Worm (Caenorhabditis elegans) whole organism, L3 larva: ENCODE results near the gene K02E10.6.

Source experiments
- R02D3.7 ChIP-seq: fragments of 150-350 bp; optimal IDR thresholded peaks from 2 replicates; lab custom pipeline; 2014; ENCODE audit warnings: missing biosample characterization, missing genetic modification characterization
- aly-2 ChIP-seq: fragments of 150-350 bp; optimal IDR thresholded peaks from 2 replicates; lab custom pipeline; 2014; ENCODE audit warnings: missing biosample characterization, missing genetic modification characterization
- ceh-16 ChIP-seq: sonication (generic microtip); optimal IDR thresholded peaks from 2 replicates; lab custom pipeline; 2017; ENCODE audit warnings: missing biosample characterization, missing genetic modification characterization
- ceh-82 ChIP-seq: fragments of 150-350 bp; optimal IDR thresholded peaks from 2 replicates; lab custom pipeline; 2014; ENCODE audit warnings: missing biosample characterization, missing genetic modification characterization
- ceh-9 ChIP-seq: sonication (generic microtip); optimal IDR thresholded peaks from 2 replicates; lab custom pipeline; 2018; ENCODE audit warnings: missing biosample characterization, missing genetic modification characterization
- daf-12 ChIP-seq: fragments of 150-350 bp; optimal IDR thresholded peaks from 2 replicates; lab custom pipeline; 2014; ENCODE audit warnings: missing biosample characterization, missing genetic modification reagents, missing genetic modification characterization
- elt-1 ChIP-seq: fragments of 150-350 bp; optimal IDR thresholded peaks from 2 replicates; lab custom pipeline; 2014; ENCODE audit warnings: missing biosample characterization, missing genetic modification characterization
- elt-2 ChIP-seq: sonication (generic microtip); optimal IDR thresholded peaks from 2 replicates; lab custom pipeline; 2016; ENCODE audit warnings: missing genetic modification reagents, mild to moderate bottlenecking, missing genetic modification characterization, missing compliant biosample characterization
- elt-3 ChIP-seq, 3 experiments: fragments of 150-350 bp in 1 of 3; sonication (generic microtip) in 2 of 3; optimal IDR thresholded peaks; 2 replicates in 2 of 3; 4 replicates in 1 of 3; lab custom pipeline; 2014 to 2017; ENCODE audit warnings: missing biosample characterization in 3 of 3, missing genetic modification characterization in 3 of 3
- eor-1 ChIP-seq, 2 experiments: fragments of 150-350 bp; optimal IDR thresholded peaks; 2 replicates each; lab custom pipeline; 2014 to 2018; ENCODE audit warnings: missing biosample characterization in 2 of 2, missing genetic modification characterization in 2 of 2
- fkh-10 ChIP-seq: sonication (generic microtip); optimal IDR thresholded peaks from 2 replicates; lab custom pipeline; 2017; ENCODE audit warnings: missing biosample characterization, missing genetic modification reagents, missing genetic modification characterization
- lin-15B ChIP-seq: fragments of 150-350 bp; optimal IDR thresholded peaks from 2 replicates; lab custom pipeline; 2014; ENCODE audit warnings: missing biosample characterization, missing genetic modification characterization
- lin-39 ChIP-seq: fragments of 150-350 bp; optimal IDR thresholded peaks from 2 replicates; lab custom pipeline; 2018; ENCODE audit warnings: missing biosample characterization, missing genetic modification reagents, missing genetic modification characterization
- lsy-12 ChIP-seq: sonication (generic microtip); optimal IDR thresholded peaks from 2 replicates; lab custom pipeline; 2016; ENCODE audit warnings: mild to moderate bottlenecking, missing genetic modification characterization, missing compliant biosample characterization
- mdl-1 ChIP-seq: fragments of 150-350 bp; optimal IDR thresholded peaks from 2 replicates; lab custom pipeline; 2014; ENCODE audit warnings: missing biosample characterization, missing genetic modification characterization
- mml-1 ChIP-seq: fragments of 150-350 bp; sonication (generic microtip); optimal IDR thresholded peaks from 3 replicates; lab custom pipeline; 2014; ENCODE audit warnings: missing biosample characterization, missing genetic modification characterization
- nhr-11 ChIP-seq: fragments of 150-350 bp; optimal IDR thresholded peaks from 2 replicates; lab custom pipeline; 2014; ENCODE audit warnings: missing biosample characterization, missing genetic modification characterization
- nhr-12 ChIP-seq: fragments of 150-350 bp; optimal IDR thresholded peaks from 2 replicates; lab custom pipeline; 2014; ENCODE audit warnings: missing biosample characterization, missing genetic modification characterization
- nhr-23 ChIP-seq: fragments of 150-350 bp; optimal IDR thresholded peaks from 2 replicates; lab custom pipeline; 2014; ENCODE audit warnings: missing biosample characterization, missing genetic modification reagents, missing genetic modification characterization
- nhr-25 ChIP-seq: sonication (generic microtip); optimal IDR thresholded peaks from 2 replicates; lab custom pipeline; 2017; ENCODE audit warnings: missing biosample characterization, missing genetic modification characterization
- nhr-28 ChIP-seq: fragments of 150-350 bp; optimal IDR thresholded peaks from 2 replicates; lab custom pipeline; 2014; ENCODE audit warnings: missing biosample characterization, missing genetic modification characterization
- nhr-67 ChIP-seq: fragments of 150-350 bp; optimal IDR thresholded peaks from 2 replicates; lab custom pipeline; 2014; ENCODE audit warnings: missing biosample characterization, missing genetic modification characterization
- nhr-76 ChIP-seq: fragments of 150-350 bp; sonication (generic microtip); optimal IDR thresholded peaks from 5 replicates; lab custom pipeline; 2014; ENCODE audit warnings: missing biosample characterization, missing genetic modification characterization
- pha-4 ChIP-seq: fragments of 150-350 bp; optimal IDR thresholded peaks from 2 replicates; lab custom pipeline; 2014; ENCODE audit warnings: missing biosample characterization, missing genetic modification reagents, missing genetic modification characterization
- pqm-1 ChIP-seq: fragments of 150-350 bp; optimal IDR thresholded peaks from 2 replicates; lab custom pipeline; 2017; ENCODE audit warnings: missing biosample characterization, missing genetic modification characterization, inconsistent platforms
- sea-2 ChIP-seq: fragments of 150-350 bp; sonication (generic microtip); optimal IDR thresholded peaks from 4 replicates; lab custom pipeline; 2014; ENCODE audit warnings: missing biosample characterization, missing genetic modification reagents, missing genetic modification characterization
- skn-1 ChIP-seq: fragments of 150-350 bp; optimal IDR thresholded peaks from 2 replicates; lab custom pipeline; 2014; ENCODE audit warnings: missing biosample characterization, missing genetic modification characterization
- snpc-4 ChIP-seq: fragments of 150-350 bp; optimal IDR thresholded peaks from 2 replicates; lab custom pipeline; 2014; ENCODE audit warnings: missing biosample characterization, missing genetic modification characterization
- tbx-2 ChIP-seq: sonication (generic microtip); optimal IDR thresholded peaks from 2 replicates; lab custom pipeline; 2016; ENCODE audit warnings: mild to moderate bottlenecking, missing genetic modification characterization, missing compliant biosample characterization
- unc-62 ChIP-seq: fragments of 150-350 bp; sonication (generic microtip); optimal IDR thresholded peaks from 4 replicates; lab custom pipeline; 2014; ENCODE audit warnings: missing biosample characterization, missing genetic modification reagents, missing genetic modification characterization
- zag-1 ChIP-seq: fragments of 150-350 bp; optimal IDR thresholded peaks from 2 replicates; lab custom pipeline; 2014; ENCODE audit warnings: missing biosample characterization, missing genetic modification characterization
- ztf-4 ChIP-seq: fragments of 150-350 bp; optimal IDR thresholded peaks from 2 replicates; lab custom pipeline; 2014; ENCODE audit warnings: missing biosample characterization, missing genetic modification characterization

Gene K02E10.6

ce11 chrX:2464064-2464463, 18.5 kb downstream of the K02E10.6 start:
- TF ChIP-seq ceh-82 (tag; lab: Kevin White, UChicago) (no peak), eor-1 (tag; optimal IDR thresholded peaks at IDR 0.05; lab: Kevin White, UChicago) (no peak), zag-1 (tag; lab: Kevin White, UChicago) (no peak), tbx-2 (tag; lab: Kevin White, UChicago) (no peak), elt-2 (tag; lab: Kevin White, UChicago) (no peak), skn-1 (tag; lab: Kevin White, UChicago) (no peak), R02D3.7 (no peak), ceh-9 (no peak), fkh-10 (GFP tag; lab: Kevin White, UChicago) (no peak), unc-62 (GFP tag; lab: Kevin White, UChicago) (no peak), elt-1 (tag; lab: Kevin White, UChicago) (no peak), mdl-1 (no peak), mml-1 (tag; lab: Kevin White, UChicago) (no peak), nhr-67 (tag; lab: Kevin White, UChicago) (no peak), elt-3 (tag; optimal IDR thresholded peaks at IDR 0.05; lab: Kevin White, UChicago) (no peak), daf-12 (tag; lab: Kevin White, UChicago) (no peak), nhr-25 (no peak), pqm-1 (tag; lab: Kevin White, UChicago) (no peak), nhr-28 (tag; lab: Kevin White, UChicago) (no peak)

ce11 chrX:2461742-2462141, 20.8 kb downstream of the K02E10.6 start:
- no peak for TF ChIP-seq lsy-12 (tag; lab: Kevin White, UChicago)
- no peak for TF ChIP-seq snpc-4 (tag; lab: Kevin White, UChicago)
- TF ChIP-seq lin-39 (tag; lab: Kevin White, UChicago) = no peak
- TF ChIP-seq nhr-67 (tag; lab: Kevin White, UChicago) = no peak
- no peak for TF ChIP-seq mdl-1
- no peak for TF ChIP-seq ceh-16
- no peak for TF ChIP-seq sea-2 (GFP tag; lab: Kevin White, UChicago)
- TF ChIP-seq nhr-11 (tag; lab: Kevin White, UChicago) = no peak
- TF ChIP-seq nhr-25 = no peak
- no peak for TF ChIP-seq pha-4 (tag; lab: Kevin White, UChicago)
- TF ChIP-seq nhr-23 (tag; lab: Kevin White, UChicago) = no peak
- no peak for TF ChIP-seq elt-3 (tag; optimal IDR thresholded peaks at IDR 0.05; lab: Kevin White, UChicago)
- no peak for TF ChIP-seq ztf-4 (tag; lab: Kevin White, UChicago)
- TF ChIP-seq aly-2 = no peak
- no peak for TF ChIP-seq nhr-12

- TF ChIP-seq pha-4 (tag; lab: Kevin White, UChicago) (peak; percentile 23), lin-15B (tag; lab: Kevin White, UChicago) (no peak), nhr-23 (tag; lab: Kevin White, UChicago) (no peak)
These were observed 22.8 kb downstream of the K02E10.6 start, which contains the start of gene fox-1 for ce11 chrX:2459793-2460192. TSS of gene fox-1 (minus strand) at chrX:2459893.

ce11 chrX:2457461-2457860, 25.1 kb downstream of the K02E10.6 start:
- TF ChIP-seq ceh-16 (no peak), fkh-10 (GFP tag; lab: Kevin White, UChicago) (peak; percentile 76)

ce11 chrX:2456141-2456540, 26.4 kb downstream of the K02E10.6 start:
- TF ChIP-seq eor-1 (tag; optimal IDR thresholded peaks at IDR 0.05; lab: Kevin White, UChicago) = no peak
- no peak for TF ChIP-seq nhr-76
- peak; percentile 71 for TF ChIP-seq fkh-10 (GFP tag; lab: Kevin White, UChicago)

ce11 chrX:2454914-2455313, 27.7 kb downstream of the K02E10.6 start:
- no peak for TF ChIP-seq nhr-25
- TF ChIP-seq sea-2 (GFP tag; lab: Kevin White, UChicago) = no peak
- no peak for TF ChIP-seq R02D3.7
- no peak for TF ChIP-seq nhr-23 (tag; lab: Kevin White, UChicago)
- TF ChIP-seq mml-1 (tag; lab: Kevin White, UChicago) = no peak
